Worm (Caenorhabditis elegans): ENCODE measurements around the gene B0273.115.
"Not testable (repeated sequence)": the region's sequence is repeated elsewhere in the genome, so short reads cannot be mapped to it uniquely, and the experiment has no call there.

B0273.115 gene

ce11 chrIV:5473098-5473497, 17.9 kb downstream of the B0273.115 start:
- TF ChIP-seq fax-1 (tag; optimal IDR thresholded peaks at IDR 0.05) = no peak

ce11 chrIV:5469739-5470138, 21.2 kb downstream of the B0273.115 start, which contains the start of gene rme-2:
TSS of gene rme-2 (plus strand) at chrIV:5470026.
- TF ChIP-seq elt-4 (tag; optimal IDR thresholded peaks at IDR 0.05) (no peak), sdc-2 (tag; optimal IDR thresholded peaks at IDR 0.05) (no peak), hlh-13 (GFP tag; optimal IDR thresholded peaks at IDR 0.05) (no peak), fax-1 (tag; optimal IDR thresholded peaks at IDR 0.05) (no peak), npax-4 (tag; optimal IDR thresholded peaks at IDR 0.05) (no peak), ceh-9 (tag; optimal IDR thresholded peaks at IDR 0.05) (no peak), sox-4 (tag; optimal IDR thresholded peaks at IDR 0.05) (no peak), Y22D7AL.16 (tag; optimal IDR thresholded peaks at IDR 0.05) (no peak), ahr-1 (tag; optimal IDR thresholded peaks at IDR 0.05) (no peak), hlh-6 (tag; optimal IDR thresholded peaks at IDR 0.05) (no peak), C08G9.2 (tag; optimal IDR thresholded peaks at IDR 0.05) (no peak), fkh-6 (tag; optimal IDR thresholded peaks at IDR 0.05) (no peak), syd-9 (tag; optimal IDR thresholded peaks at IDR 0.05) (no peak), eyg-1 (tag; optimal IDR thresholded peaks at IDR 0.05) (no peak), ref-2 (tag; optimal IDR thresholded peaks at IDR 0.05) (no peak)

- TF ChIP-seq syd-9, ceh-9, pros-1 (tag; optimal IDR thresholded peaks at IDR 0.05): not testable (repeated sequence)
Measured at ce11 chrIV:5464403-5464802, 26.6 kb downstream of the B0273.115 start, which contains the start of gene Y52D5A.2. TSS of gene Y52D5A.2 (minus strand) at chrIV:5464503.

ce11 chrIV:5462820-5463219, 28.1 kb downstream of the B0273.115 start:
- TF ChIP-seq lin-11 (tag; optimal IDR thresholded peaks at IDR 0.05) (no peak), pag-3 (tag; optimal IDR thresholded peaks at IDR 0.05; ENCODE audit: borderline replicate concordance) (no peak), che-1 (tag; optimal IDR thresholded peaks at IDR 0.05) (no peak), ceh-30 (tag; optimal IDR thresholded peaks at IDR 0.05) (no peak), ref-2 (tag; optimal IDR thresholded peaks at IDR 0.05) (no peak), pros-1 (tag; optimal IDR thresholded peaks at IDR 0.05) (no peak), ahr-1 (tag; optimal IDR thresholded peaks at IDR 0.05) (no peak), odd-2 (tag; optimal IDR thresholded peaks at IDR 0.05) (no peak), hlh-8 (tag; optimal IDR thresholded peaks at IDR 0.05) (no peak), rnt-1 (tag; optimal IDR thresholded peaks at IDR 0.05) (no peak), ceh-2 (tag; optimal IDR thresholded peaks at IDR 0.05) (no peak), K02D7.2 (tag; optimal IDR thresholded peaks at IDR 0.05) (no peak), fax-1 (tag; optimal IDR thresholded peaks at IDR 0.05) (no peak), ceh-9 (tag; optimal IDR thresholded peaks at IDR 0.05) (no peak), hlh-13 (GFP tag; optimal IDR thresholded peaks at IDR 0.05) (no peak), dve-1 (tag; optimal IDR thresholded peaks at IDR 0.05) (no peak)

ce11 chrIV:5455999-5456398, 35.0 kb downstream of the B0273.115 start, which contains the start of gene Y4C6A.3:
TSS of gene Y4C6A.3 (minus strand) at chrIV:5456099.
- TF ChIP-seq nfya-1 (tag; optimal IDR thresholded peaks at IDR 0.05); ceh-18 (tag; optimal IDR thresholded peaks at IDR 0.05); ceh-6 (GFP tag; optimal IDR thresholded peaks at IDR 0.05): not testable (repeated sequence)

- TF ChIP-seq sox-4 (tag; optimal IDR thresholded peaks at IDR 0.05) = no peak
- no peak for TF ChIP-seq nfya-1 (tag; optimal IDR thresholded peaks at IDR 0.05)
- no peak for TF ChIP-seq K02D7.2 (tag; optimal IDR thresholded peaks at IDR 0.05)
- TF ChIP-seq lin-11 (tag; optimal IDR thresholded peaks at IDR 0.05) = no peak
- TF ChIP-seq rnt-1 (tag; optimal IDR thresholded peaks at IDR 0.05) = no peak
- TF ChIP-seq nhr-11 (tag; optimal IDR thresholded peaks at IDR 0.05) = no peak
Measured at ce11 chrIV:5452667-5453066, 38.3 kb downstream of the B0273.115 start, which contains the start of gene Y4C6A.4. TSS of gene Y4C6A.4 (plus strand) at chrIV:5452967.

Measured in whole organism, late embryonic.